Fruit fly (Drosophila melanogaster): Measurements from ENCODE around the gene CG14153.

The CG14153 gene

dm6 chr3L:10692459-10693217, 49.3 kb downstream of the CG14153 start, which contains the start of gene CG33493:
Gene CG33493 (minus strand): TSS chr3L:10693167.
- no peak for TF ChIP-seq Snoo (tag; optimal IDR thresholded peaks at IDR 0.05)
- TF ChIP-seq CG32121 (GFP tag; IDR thresholded peaks at IDR 0.05) = no peak
- TF ChIP-seq CG34367 (tag; optimal IDR thresholded peaks at IDR 0.05) = no peak
- TF ChIP-seq Pif1A (GFP tag; optimal IDR thresholded peaks at IDR 0.05) = no peak
- TF ChIP-seq CG8159 (tag; optimal IDR thresholded peaks at IDR 0.05) = no peak
- no peak for TF ChIP-seq Ets98B (GFP tag; IDR thresholded peaks at IDR 0.05)
- no peak for TF ChIP-seq CG13204 (GFP tag; optimal IDR thresholded peaks at IDR 0.05)
- TF ChIP-seq CG14655 (GFP tag; optimal IDR thresholded peaks at IDR 0.05) = no peak

- no peak for TF ChIP-seq CG14655 (GFP tag; optimal IDR thresholded peaks at IDR 0.05)
- peak; percentile 52 for TF ChIP-seq D1 (tag; optimal IDR thresholded peaks at IDR 0.05)
- no peak for TF ChIP-seq CG17806 (tag; optimal IDR thresholded peaks at IDR 0.05)
- TF ChIP-seq Pif1A (GFP tag; optimal IDR thresholded peaks at IDR 0.05) = no peak
- TF ChIP-seq EcR (GFP tag; optimal IDR thresholded peaks at IDR 0.05) = no peak
Measured at dm6 chr3L:10693709-10694403, 50.5 kb downstream of the CG14153 start, which contains the start of gene ND-13B. Gene ND-13B (minus strand): TSS chr3L:10694108.

Measured in whole organism, pupa.